Worm (Caenorhabditis elegans): Measurements from ENCODE around the gene C30A5.16.

- no peak for TF ChIP-seq unc-120 (tag; optimal IDR thresholded peaks at IDR 0.05; ENCODE audit: poor library complexity, severe bottlenecking)
- no peak for TF ChIP-seq bed-3 (GFP tag; optimal IDR thresholded peaks at IDR 0.05)
- no peak for TF ChIP-seq blmp-1 (tag; optimal IDR thresholded peaks at IDR 0.05)
- TF ChIP-seq snpc-4 (tag; optimal IDR thresholded peaks at IDR 0.05): no peak
- no peak for TF ChIP-seq M03D4.4 (tag; optimal IDR thresholded peaks at IDR 0.05)
- no peak for TF ChIP-seq unc-39 (tag; optimal IDR thresholded peaks at IDR 0.05)
Observed at ce11 chrIII:8190505-8190904, 27.5 kb upstream of the C30A5.16 start, which contains the start of gene C50C3.19.
